Worm (Caenorhabditis elegans) whole organism, L1 larva: Measurements from ENCODE around the gene wrt-2.

Experiments used
- C04F5.9 ChIP-seq: sonication (generic microtip); optimal IDR thresholded peaks from 2 replicates; lab custom pipeline; 2016; ENCODE audit warnings: missing genetic modification characterization, missing compliant biosample characterization
- C16A3.4 ChIP-seq: fragments of 150-350 bp; optimal IDR thresholded peaks from 2 replicates; lab custom pipeline; 2014; ENCODE audit warnings: missing biosample characterization, missing genetic modification characterization
- F16B12.6 ChIP-seq: fragments of 150-350 bp; optimal IDR thresholded peaks from 2 replicates; lab custom pipeline; 2014; ENCODE audit warnings: missing biosample characterization, missing genetic modification characterization
- aha-1 ChIP-seq: fragments of 150-350 bp; optimal IDR thresholded peaks from 2 replicates; lab custom pipeline; 2014; ENCODE audit warnings: missing biosample characterization, missing genetic modification characterization
- blmp-1 ChIP-seq: fragments of 150-350 bp; optimal IDR thresholded peaks from 2 replicates; lab custom pipeline; 2014; ENCODE audit warnings: missing biosample characterization, missing genetic modification characterization
- ceh-63 ChIP-seq: fragments of 200-800 bp; sonication (Bioruptor generic); optimal IDR thresholded peaks from 2 replicates; lab custom pipeline; 2018; ENCODE audit warnings: mild to moderate bottlenecking, missing genetic modification characterization, missing compliant biosample characterization
- ceh-82 ChIP-seq, 3 experiments: fragments of 150-350 bp in 1 of 3; sonication (generic microtip) in 2 of 3; optimal IDR thresholded peaks; 2 replicates each; lab custom pipeline; 2014 to 2017; ENCODE audit warnings: missing biosample characterization in 3 of 3, missing genetic modification characterization in 3 of 3
- ceh-88 ChIP-seq: fragments of 200-800 bp; sonication (Bioruptor generic); IDR thresholded peaks from 2 replicates; pipeline ENCODE4 v1.3.6; 2022; ENCODE audit warnings: missing genetic modification characterization, missing compliant biosample characterization
- dsc-1 ChIP-seq: sonication (generic microtip); optimal IDR thresholded peaks from 2 replicates; lab custom pipeline; 2016; ENCODE audit warnings: mild to moderate bottlenecking, missing genetic modification characterization, missing compliant biosample characterization
- efl-1 ChIP-seq, 4 experiments: fragments of 150-350 bp; optimal IDR thresholded peaks in 3 of 4; peaks in 1 of 4; 1 replicate in 1 of 4; 2 replicates in 3 of 4; lab custom pipeline; 2014; ENCODE audit warnings: missing biosample characterization in 2 of 4, missing genetic modification characterization in 2 of 4, missing genetic modification reagents in 2 of 4
- efl-3 ChIP-seq: fragments of 200-800 bp; sonication (Bioruptor generic); optimal IDR thresholded peaks from 2 replicates; lab custom pipeline; 2018; ENCODE audit warnings: mild to moderate bottlenecking, missing genetic modification characterization, missing compliant biosample characterization
- egl-27 ChIP-seq, 2 experiments: fragments of 150-350 bp in 1 of 2; sonication (generic microtip); optimal IDR thresholded peaks; 3 replicates each; lab custom pipeline; 2017 to 2018; ENCODE audit warnings: missing biosample characterization in 2 of 2, missing genetic modification characterization in 2 of 2, missing genetic modification reagents in 2 of 2
- elt-2 ChIP-seq: sonication (generic microtip); optimal IDR thresholded peaks from 2 replicates; lab custom pipeline; 2016; ENCODE audit warnings: missing genetic modification characterization, mild to moderate bottlenecking, inconsistent platforms, missing compliant biosample characterization, missing genetic modification reagents
- elt-3 ChIP-seq, 6 experiments: fragments of 150-350 bp in 1 of 6; sonication (generic microtip); optimal IDR thresholded peaks; 2 replicates each; lab custom pipeline; 2017 to 2018; ENCODE audit warnings: missing biosample characterization in 6 of 6, missing genetic modification characterization in 6 of 6, inconsistent platforms in 1 of 6
- fkh-10 ChIP-seq: sonication (generic microtip); optimal IDR thresholded peaks from 2 replicates; lab custom pipeline; 2017; ENCODE audit warnings: missing biosample characterization, missing genetic modification reagents, missing genetic modification characterization
- fkh-8 ChIP-seq: sonication (generic microtip); optimal IDR thresholded peaks from 2 replicates; lab custom pipeline; 2016; ENCODE audit warnings: mild to moderate bottlenecking, missing genetic modification characterization, missing compliant biosample characterization
- hlh-4 ChIP-seq: sonication (generic microtip); optimal IDR thresholded peaks from 2 replicates; lab custom pipeline; 2016; ENCODE audit warnings: mild to moderate bottlenecking, missing genetic modification characterization, missing compliant biosample characterization
- hpl-2 ChIP-seq: fragments of 150-350 bp; optimal IDR thresholded peaks from 2 replicates; lab custom pipeline; 2014; ENCODE audit warnings: missing biosample characterization, missing genetic modification reagents, missing genetic modification characterization
- lin-14 ChIP-seq: fragments of 200-800 bp; sonication (Bioruptor generic); optimal IDR thresholded peaks from 2 replicates; lab custom pipeline; 2018; ENCODE audit warnings: mild to moderate bottlenecking, missing genetic modification characterization, moderate library complexity, missing compliant biosample characterization
- lin-15B ChIP-seq: fragments of 150-350 bp; sonication (generic microtip); optimal IDR thresholded peaks from 3 replicates; lab custom pipeline; 2014; ENCODE audit warnings: missing biosample characterization, missing genetic modification characterization
- lin-35 ChIP-seq, 2 experiments: fragments of 150-350 bp; optimal IDR thresholded peaks; 2 replicates each; lab custom pipeline; 2014; ENCODE audit warnings: missing biosample characterization in 2 of 2, missing genetic modification characterization in 2 of 2, missing genetic modification reagents in 2 of 2
- lir-3 ChIP-seq: sonication (generic microtip); optimal IDR thresholded peaks from 2 replicates; lab custom pipeline; 2016; ENCODE audit warnings: mild to moderate bottlenecking, missing genetic modification characterization, moderate library complexity, missing compliant biosample characterization; ENCODE audit not compliant: poor library complexity
- mab-9 ChIP-seq: fragments of 200-800 bp; sonication (Bioruptor generic); IDR thresholded peaks from 2 replicates; pipeline ENCODE4 v1.3.6; 2022; ENCODE audit warnings: missing genetic modification reagents, missing genetic modification characterization, missing compliant biosample characterization
- mep-1 ChIP-seq: fragments of 150-350 bp; optimal IDR thresholded peaks from 2 replicates; lab custom pipeline; 2014; ENCODE audit warnings: missing biosample characterization, missing genetic modification characterization
- nhr-11 ChIP-seq: fragments of 150-350 bp; optimal IDR thresholded peaks from 2 replicates; lab custom pipeline; 2014; ENCODE audit warnings: missing biosample characterization, missing genetic modification characterization
- nhr-19 ChIP-seq: fragments of 200-800 bp; sonication (Bioruptor generic); conservative IDR thresholded peaks from 2 replicates; pipeline ENCODE4 v1.3.6; 2022; ENCODE audit warnings: missing genetic modification characterization, missing compliant biosample characterization
- nhr-20 ChIP-seq: sonication (generic microtip); optimal IDR thresholded peaks from 2 replicates; lab custom pipeline; 2016; ENCODE audit warnings: mild to moderate bottlenecking, missing genetic modification characterization, missing compliant biosample characterization
- nhr-47 ChIP-seq: sonication (generic microtip); optimal IDR thresholded peaks from 2 replicates; lab custom pipeline; 2016; ENCODE audit warnings: mild to moderate bottlenecking, missing genetic modification characterization, moderate library complexity, missing compliant biosample characterization
- nhr-71 ChIP-seq: sonication (generic microtip); optimal IDR thresholded peaks from 2 replicates; lab custom pipeline; 2016; ENCODE audit warnings: mild to moderate bottlenecking, missing genetic modification characterization, moderate library complexity, missing compliant biosample characterization
- nhr-85 ChIP-seq: sonication (generic microtip); peaks from one replicate; lab custom pipeline; 2016; ENCODE audit warnings: missing genetic modification characterization, inconsistent platforms, missing compliant biosample characterization
- nhr-90 ChIP-seq: sonication (generic microtip); optimal IDR thresholded peaks from 2 replicates; lab custom pipeline; 2016; ENCODE audit warnings: mild to moderate bottlenecking, missing genetic modification characterization, missing compliant biosample characterization; ENCODE audit not compliant: poor library complexity
- pag-3 ChIP-seq: sonication (generic microtip); optimal IDR thresholded peaks from 2 replicates; lab custom pipeline; 2017; ENCODE audit warnings: missing genetic modification characterization, mild to moderate bottlenecking, missing compliant biosample characterization, antibody characterized with exemption, borderline replicate concordance; ENCODE audit not compliant: insufficient read depth
- skn-1 ChIP-seq: fragments of 150-350 bp; optimal IDR thresholded peaks from 2 replicates; lab custom pipeline; 2014; ENCODE audit warnings: missing biosample characterization, missing genetic modification characterization
- snu-23 ChIP-seq: sonication (generic microtip); optimal IDR thresholded peaks from 2 replicates; lab custom pipeline; 2016; ENCODE audit warnings: missing genetic modification characterization, missing compliant biosample characterization
- swsn-7 ChIP-seq: sonication (generic microtip); optimal IDR thresholded peaks from 2 replicates; lab custom pipeline; 2016; ENCODE audit warnings: missing genetic modification characterization, missing compliant biosample characterization
- tbx-2 ChIP-seq: sonication (generic microtip); optimal IDR thresholded peaks from 2 replicates; lab custom pipeline; 2016; ENCODE audit warnings: missing genetic modification characterization, missing compliant biosample characterization
- tlp-1 ChIP-seq: fragments of 150-350 bp; optimal IDR thresholded peaks from 2 replicates; lab custom pipeline; 2014; ENCODE audit warnings: missing biosample characterization, missing genetic modification characterization
- unc-130 ChIP-seq: fragments of 150-350 bp; optimal IDR thresholded peaks from 2 replicates; lab custom pipeline; 2017; ENCODE audit warnings: missing biosample characterization, missing genetic modification characterization, inconsistent platforms
- unc-62 ChIP-seq: fragments of 150-350 bp; optimal IDR thresholded peaks from 2 replicates; lab custom pipeline; 2014; ENCODE audit warnings: missing biosample characterization, missing genetic modification reagents, missing genetic modification characterization
- ztf-4 ChIP-seq: fragments of 150-350 bp; optimal IDR thresholded peaks from 2 replicates; lab custom pipeline; 2014; ENCODE audit warnings: missing biosample characterization, missing genetic modification characterization

Gene wrt-2

ce11 chrX:3099832-3100231, 5.7 kb upstream of the wrt-2 start, which contains the start of gene sec-3 (continued):
- peak; percentile 94 for TF ChIP-seq nhr-90 (tag; lab: Kevin White, UChicago)
- TF ChIP-seq nhr-47: peak; percentile 92
- peak; percentile 93 for TF ChIP-seq nhr-71 (tag; lab: Kevin White, UChicago)
- peak; percentile 90 for TF ChIP-seq tbx-2 (tag; lab: Kevin White, UChicago)
- TF ChIP-seq hlh-4 (tag; lab: Kevin White, UChicago): no peak
- peak; percentile 91 for TF ChIP-seq nhr-20 (tag; lab: Kevin White, UChicago)
- TF ChIP-seq unc-62: no peak
- peak; percentile 96 for TF ChIP-seq lin-14 (GFP tag; lab: Kevin White, UChicago)
- TF ChIP-seq C16A3.4 (tag; lab: Kevin White, UChicago): peak; percentile 91
- TF ChIP-seq skn-1 (tag; lab: Kevin White, UChicago): peak; percentile 64

ce11 chrX:3092460-3092859, 1.7 kb downstream of the wrt-2 start:
- TF ChIP-seq nhr-71 (tag; lab: Kevin White, UChicago): peak; percentile 12
- TF ChIP-seq tlp-1 (tag; lab: Kevin White, UChicago): no peak
- TF ChIP-seq lin-14 (GFP tag; lab: Kevin White, UChicago): no peak
- TF ChIP-seq mab-9 (GFP tag; lab: Robert Waterston, UW): no peak
- TF ChIP-seq F16B12.6 (tag; lab: Kevin White, UChicago): no peak
- TF ChIP-seq hpl-2: no peak
- TF ChIP-seq lin-35 (GFP tag; optimal IDR thresholded peaks at IDR 0.05; lab: Kevin White, UChicago): no peak
- no peak for TF ChIP-seq swsn-7 (tag; lab: Kevin White, UChicago)
- no peak for TF ChIP-seq ceh-88 (GFP tag; lab: Robert Waterston, UW)
- TF ChIP-seq efl-3 (GFP tag; lab: Kevin White, UChicago): no peak
- peak; percentile 23 for TF ChIP-seq nhr-90 (tag; lab: Kevin White, UChicago)
- no peak for TF ChIP-seq nhr-47
- TF ChIP-seq ceh-63 (GFP tag; lab: Kevin White, UChicago): no peak
- TF ChIP-seq nhr-85 (tag; lab: Kevin White, UChicago): no peak
- no peak for TF ChIP-seq C04F5.9 (tag; lab: Kevin White, UChicago)
- TF ChIP-seq lin-15B: no peak
- TF ChIP-seq, all 84 proteins: peak for 2

ce11 chrX:3091119-3091746, 2.9 kb downstream of the wrt-2 start:
- TF ChIP-seq unc-130 (tag; lab: Kevin White, UChicago): no peak
- TF ChIP-seq nhr-85 (tag; lab: Kevin White, UChicago): peak; percentile 6

ce11 chrX:3089894-3090414, 4.2 kb downstream of the wrt-2 start:
- peak; percentile 31 for TF ChIP-seq ztf-4 (tag; lab: Kevin White, UChicago)
- peak in 1 of 3 experiments; percentile 65 for TF ChIP-seq ceh-82 (tag; optimal IDR thresholded peaks at IDR 0.05; lab: Kevin White, UChicago)
- TF ChIP-seq nhr-11 (tag; lab: Kevin White, UChicago): no peak
- TF ChIP-seq aha-1 (tag; lab: Kevin White, UChicago): peak; percentile 68
- TF ChIP-seq unc-130 (tag; lab: Kevin White, UChicago): peak; percentile 38
- TF ChIP-seq tbx-2 (tag; lab: Kevin White, UChicago): peak; percentile 54
- TF ChIP-seq ceh-88 (GFP tag; lab: Robert Waterston, UW): peak; percentile 31; the same call in 1 of the 2 replicates
- peak; percentile 34 for TF ChIP-seq skn-1 (tag; lab: Kevin White, UChicago)
- TF ChIP-seq blmp-1: peak; percentile 14
- TF ChIP-seq swsn-7 (tag; lab: Kevin White, UChicago): peak; percentile 40
- TF ChIP-seq elt-3 (tag; optimal IDR thresholded peaks at IDR 0.05; lab: Kevin White, UChicago): peak in 5 of 6 experiments; percentile 25 to 72 (median 42)
- TF ChIP-seq efl-1 (optimal IDR thresholded peaks at IDR 0.05; lab: Kevin White, UChicago): peak; percentile 4 to 11
- TF ChIP-seq efl-1 (GFP tag; optimal IDR thresholded peaks at IDR 0.05 in 1 of 2; lab: Kevin White, UChicago): peak in 1 of 2 experiments; percentile 92
- peak; percentile 35 for TF ChIP-seq nhr-90 (tag; lab: Kevin White, UChicago)
- TF ChIP-seq elt-2 (tag; lab: Kevin White, UChicago): peak; percentile 78
- TF ChIP-seq nhr-71 (tag; lab: Kevin White, UChicago): peak; percentile 61
- peak; percentile 36 for TF ChIP-seq ceh-63 (GFP tag; lab: Kevin White, UChicago)
- peak; percentile 62 for TF ChIP-seq nhr-20 (tag; lab: Kevin White, UChicago)
- TF ChIP-seq nhr-19: peak; percentile 51; the same call in 1 of the 2 replicates
- peak; percentile 22 for TF ChIP-seq lir-3 (tag; lab: Kevin White, UChicago)
- TF ChIP-seq snu-23 (GFP tag; lab: Kevin White, UChicago): peak; percentile 66
- TF ChIP-seq nhr-47: peak; percentile 48
- TF ChIP-seq pag-3 (tag; lab: Kevin White, UChicago): peak; percentile 24
- TF ChIP-seq fkh-10: peak; percentile 34
- no peak for TF ChIP-seq efl-3 (GFP tag; lab: Kevin White, UChicago)
- peak in 1 of 2 experiments; percentile 52 for TF ChIP-seq lin-35 (GFP tag; optimal IDR thresholded peaks at IDR 0.05; lab: Kevin White, UChicago)
- peak; percentile 90 for TF ChIP-seq lin-14 (GFP tag; lab: Kevin White, UChicago)
- TF ChIP-seq fkh-8 (tag; lab: Kevin White, UChicago): no peak
- TF ChIP-seq dsc-1 (tag; lab: Kevin White, UChicago): peak; percentile 35
- TF ChIP-seq mep-1 (tag; lab: Kevin White, UChicago): peak; percentile 49
- peak; percentile 74 for TF ChIP-seq nhr-85 (tag; lab: Kevin White, UChicago)
- no peak for TF ChIP-seq egl-27 (tag; optimal IDR thresholded peaks at IDR 0.05; lab: Kevin White, UChicago)
